Worm (Caenorhabditis elegans): ENCODE results near the gene pole-4.
A peak's percentile ranks its signal among the peaks of the same experiment; 100 is the strongest.

pole-4 gene

ce11 chrII:14940980-14941379 is 28.2 kb downstream of the pole-4 start:
- TF ChIP-seq elt-2 (tag; optimal IDR thresholded peaks at IDR 0.05) (no peak), unc-130 (tag; optimal IDR thresholded peaks at IDR 0.05) (no peak), sptf-1 (tag; optimal IDR thresholded peaks at IDR 0.05) (no peak), sox-4 (tag; optimal IDR thresholded peaks at IDR 0.05) (peak; percentile 53), fkh-8 (tag; optimal IDR thresholded peaks at IDR 0.05) (peak; percentile 24), dsc-1 (tag; optimal IDR thresholded peaks at IDR 0.05) (peak; percentile 91), nhr-71 (tag; optimal IDR thresholded peaks at IDR 0.05) (peak; percentile 3), pax-3 (tag; optimal IDR thresholded peaks at IDR 0.05) (peak; percentile 38)

- no peak for TF ChIP-seq lin-15B (tag; optimal IDR thresholded peaks at IDR 0.05)
- no peak for TF ChIP-seq efl-1 (optimal IDR thresholded peaks at IDR 0.05)
- no peak for TF ChIP-seq efl-1 (GFP tag; optimal IDR thresholded peaks at IDR 0.05 in 1 of 2)
- no peak for TF ChIP-seq isw-1 (GFP tag; IDR thresholded peaks at IDR 0.05)
- no peak for TF ChIP-seq ztf-4 (tag; optimal IDR thresholded peaks at IDR 0.05)
- no peak for TF ChIP-seq ceh-8 (GFP tag; optimal IDR thresholded peaks at IDR 0.05)
- TF ChIP-seq lin-14 (GFP tag; optimal IDR thresholded peaks at IDR 0.05), result peak; percentile 41
- no peak for TF ChIP-seq ets-5 (GFP tag; IDR thresholded peaks at IDR 0.05)
- TF ChIP-seq elt-3 (tag; optimal IDR thresholded peaks at IDR 0.05), result no peak
- TF ChIP-seq pqm-1 (tag; optimal IDR thresholded peaks at IDR 0.05), result no peak
- no peak for TF ChIP-seq sptf-1 (tag; optimal IDR thresholded peaks at IDR 0.05)
- no peak for TF ChIP-seq zip-4 (GFP tag; optimal IDR thresholded peaks at IDR 0.05)
- TF ChIP-seq mdl-1 (tag; optimal IDR thresholded peaks at IDR 0.05), result no peak
- no peak for TF ChIP-seq nhr-84 (tag; optimal IDR thresholded peaks at IDR 0.05)
- no peak for TF ChIP-seq grh-1 (GFP tag; IDR thresholded peaks at IDR 0.05)
- TF ChIP-seq mep-1 (tag; optimal IDR thresholded peaks at IDR 0.05), result no peak
- no peak for TF ChIP-seq nhr-237 (tag; optimal IDR thresholded peaks at IDR 0.05)
- TF ChIP-seq nhr-85 (tag), result no peak
- TF ChIP-seq ceh-63 (GFP tag; optimal IDR thresholded peaks at IDR 0.05), result peak; percentile 81
- TF ChIP-seq fkh-10 (GFP tag; optimal IDR thresholded peaks at IDR 0.05), result peak; percentile 62
- no peak for TF ChIP-seq unc-130 (tag; optimal IDR thresholded peaks at IDR 0.05)
Observed at ce11 chrII:14940325-14940724, 28.8 kb downstream of the pole-4 start.

DNA sequence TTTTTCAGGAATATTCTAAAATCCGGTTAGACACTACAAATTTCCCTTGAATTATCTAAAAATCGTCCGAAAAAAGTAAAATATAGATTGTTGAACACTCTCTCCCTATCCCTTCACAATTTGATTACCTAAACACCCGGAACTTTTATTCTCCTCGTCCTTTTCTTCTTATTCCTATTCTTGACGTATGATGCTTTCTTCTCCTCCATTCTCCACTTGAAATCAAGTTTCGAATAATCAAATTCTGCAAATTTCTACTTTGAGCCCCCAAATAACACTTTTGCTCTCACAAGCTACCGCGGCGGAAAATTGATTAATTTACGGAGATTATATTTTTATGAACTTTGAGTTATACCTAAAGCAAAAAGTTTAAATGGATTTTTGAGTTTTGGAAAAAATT is 30.8 kb downstream of the pole-4 start:
- TF ChIP-seq mab-9 (GFP tag; IDR thresholded peaks at IDR 0.05) (no peak), nhr-20 (tag; optimal IDR thresholded peaks at IDR 0.05) (no peak), zag-1 (tag; optimal IDR thresholded peaks at IDR 0.05) (no peak), grh-1 (GFP tag; IDR thresholded peaks at IDR 0.05) (no peak), sox-4 (tag; optimal IDR thresholded peaks at IDR 0.05) (no peak), ces-1 (GFP tag; optimal IDR thresholded peaks at IDR 0.05) (peak; percentile 49), sup-37 (GFP tag; optimal IDR thresholded peaks at IDR 0.05) (no peak), ets-5 (GFP tag; IDR thresholded peaks at IDR 0.05) (no peak), fkh-8 (tag; optimal IDR thresholded peaks at IDR 0.05) (no peak), efl-1 (optimal IDR thresholded peaks at IDR 0.05) (no peak), efl-1 (GFP tag; optimal IDR thresholded peaks at IDR 0.05 in 1 of 2) (peak in 1 of 2 experiments; percentile 17), unc-98 (GFP tag; IDR thresholded peaks at IDR 0.05) (no peak), nhr-47 (tag; optimal IDR thresholded peaks at IDR 0.05) (peak; percentile 20), nhr-237 (tag; optimal IDR thresholded peaks at IDR 0.05) (no peak), F16B12.6 (tag; optimal IDR thresholded peaks at IDR 0.05) (no peak), hlh-4 (tag; optimal IDR thresholded peaks at IDR 0.05) (no peak), skn-1 (tag; optimal IDR thresholded peaks at IDR 0.05) (no peak), ceh-88 (GFP tag; IDR thresholded peaks at IDR 0.05) (no peak), lin-14 (GFP tag; optimal IDR thresholded peaks at IDR 0.05) (peak; percentile 39), efl-3 (GFP tag; optimal IDR thresholded peaks at IDR 0.05) (no peak), vab-15 (tag; optimal IDR thresholded peaks at IDR 0.05) (no peak), nhr-71 (tag; optimal IDR thresholded peaks at IDR 0.05) (peak; percentile 28), zip-4 (GFP tag; optimal IDR thresholded peaks at IDR 0.05) (no peak), ceh-90 (tag; optimal IDR thresholded peaks at IDR 0.05) (no peak), nhr-76 (tag; optimal IDR thresholded peaks at IDR 0.05) (no peak), lin-39 (tag; optimal IDR thresholded peaks at IDR 0.05) (no peak), pag-3 (tag; optimal IDR thresholded peaks at IDR 0.05; ENCODE audit: borderline replicate concordance, insufficient read depth) (no peak), nhr-84 (tag; optimal IDR thresholded peaks at IDR 0.05) (no peak), fkh-10 (GFP tag; optimal IDR thresholded peaks at IDR 0.05) (peak; percentile 85), Y116A8C.19 (tag; optimal IDR thresholded peaks at IDR 0.05; ENCODE audit: borderline replicate concordance) (no peak), pax-3 (tag; optimal IDR thresholded peaks at IDR 0.05) (no peak), ceh-8 (GFP tag; optimal IDR thresholded peaks at IDR 0.05) (no peak), unc-62 (GFP tag; optimal IDR thresholded peaks at IDR 0.05) (no peak), alr-1 (tag; optimal IDR thresholded peaks at IDR 0.05; ENCODE audit: borderline replicate concordance) (no peak), ceh-82 (tag; optimal IDR thresholded peaks at IDR 0.05) (no peak)

Measured in whole organism, L1 larva.